Worm (Caenorhabditis elegans) whole organism, midembryonic: Measurements from ENCODE around the gene B0334.13.

Source experiments
- cog-1 ChIP-seq: sonication (generic microtip); optimal IDR thresholded peaks from 2 replicates; lab custom pipeline; 2016; ENCODE audit warnings: missing genetic modification characterization, missing compliant biosample characterization
- med-1 ChIP-seq: sonication (generic microtip); optimal IDR thresholded peaks from 2 replicates; lab custom pipeline; 2017; ENCODE audit warnings: missing genetic modification characterization, mild to moderate bottlenecking, missing compliant biosample characterization, antibody characterized with exemption, missing genetic modification reagents; ENCODE audit not compliant: insufficient read depth
- tab-1 ChIP-seq: fragments of 200-800 bp; sonication (Bioruptor generic); IDR thresholded peaks from 2 replicates; pipeline ENCODE4 v1.3.6; 2022; ENCODE audit warnings: missing genetic modification characterization, missing compliant biosample characterization
- ztf-23 ChIP-seq: fragments of 200-800 bp; sonication (Bioruptor generic); IDR thresholded peaks from 2 replicates; pipeline ENCODE4 v1.3.6; 2022; ENCODE audit warnings: missing genetic modification reagents, missing genetic modification characterization, missing compliant biosample characterization
- ztf-29 ChIP-seq: fragments of 200-800 bp; sonication (Bioruptor generic); IDR thresholded peaks from 2 replicates; pipeline ENCODE4 v1.3.6; 2022; ENCODE audit warnings: missing genetic modification reagents, missing genetic modification characterization, missing compliant biosample characterization

DNA sequence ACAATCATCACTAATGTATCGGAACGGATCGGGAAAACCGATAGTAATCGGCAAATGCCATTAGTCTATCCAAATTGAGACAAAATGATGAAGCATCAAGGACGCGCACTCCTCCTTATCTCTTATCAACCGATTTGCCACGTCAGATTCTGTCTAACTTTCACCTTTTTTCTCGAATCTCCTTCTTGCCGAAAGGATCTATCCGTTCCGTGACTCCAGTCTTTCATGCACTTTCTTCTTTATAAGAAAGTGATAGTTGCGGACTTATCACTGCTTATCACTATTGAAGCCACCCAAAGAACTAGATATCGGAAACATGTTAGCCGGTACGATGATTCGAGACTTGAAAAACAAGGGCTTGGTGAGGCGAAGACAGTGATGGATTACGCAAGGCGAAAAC, 13.9 kb downstream of the B0334.13 start:
- TF ChIP-seq ztf-23 (no peak), med-1 (GFP tag; lab: Kevin White, UChicago) (no peak), cog-1 (tag; lab: Kevin White, UChicago) (no peak), tab-1 (GFP tag; lab: Robert Waterston, UW) (no peak), ztf-29 (GFP tag; lab: Robert Waterston, UW) (no peak)
